Fruit fly (Drosophila melanogaster) whole organism, embryonic: ENCODE results near the gene CG7379.

Experiments used
- Antp ChIP-seq: fragments of 200-800 bp; sonication (Bioruptor generic); optimal IDR thresholded peaks from 3 replicates; lab custom pipeline; 2016; ENCODE audit warnings: missing biosample characterization, missing genetic modification characterization
- Atf3 ChIP-seq: fragments of 200-800 bp; sonication (Bioruptor generic); optimal IDR thresholded peaks from 3 replicates; lab custom pipeline; 2016; ENCODE audit warnings: missing biosample characterization, missing genetic modification characterization
- Bgb ChIP-seq: fragments of 200-800 bp; sonication (Bioruptor generic); IDR thresholded peaks from 2 replicates; pipeline ENCODE4 v1.3.6; 2022; ENCODE audit warnings: missing biosample characterization, missing genetic modification characterization; ENCODE audit not compliant: partially characterized antibody
- Bteb2 ChIP-seq: fragments of 200-800 bp; sonication (Bioruptor generic); optimal IDR thresholded peaks from 2 replicates; lab custom pipeline; 2016; ENCODE audit warnings: missing biosample characterization, missing genetic modification characterization
- C15 ChIP-seq: fragments of 200-800 bp; sonication (Bioruptor generic); IDR thresholded peaks from 3 replicates; pipeline ENCODE4 v1.3.6; 2022; ENCODE audit warnings: missing biosample characterization, missing genetic modification characterization
- CG10366 ChIP-seq: fragments of 200-800 bp; sonication (Bioruptor generic); IDR thresholded peaks from 2 replicates; pipeline ENCODE4 v1.3.6; 2022; ENCODE audit warnings: missing biosample characterization, missing genetic modification characterization
- CG11093 ChIP-seq: fragments of 200-800 bp; sonication (Bioruptor generic); IDR thresholded peaks from 3 replicates; pipeline ENCODE4 v1.3.6; 2022; ENCODE audit warnings: missing biosample characterization, missing genetic modification characterization
- CG11504 ChIP-seq: fragments of 200-800 bp; sonication (Bioruptor generic); optimal IDR thresholded peaks from 3 replicates; lab custom pipeline; 2019; ENCODE audit warnings: missing biosample characterization, mild to moderate bottlenecking, missing genetic modification characterization, moderate library complexity
- CG16813 ChIP-seq: fragments of 200-800 bp; sonication (Bioruptor generic); IDR thresholded peaks from 3 replicates; pipeline ENCODE4 v1.3.6; 2022; ENCODE audit warnings: missing biosample characterization, missing genetic modification characterization; ENCODE audit not compliant: partially characterized antibody
- CG17568 ChIP-seq: fragments of 200-800 bp; sonication (Bioruptor generic); optimal IDR thresholded peaks from 2 replicates; lab custom pipeline; 2018; ENCODE audit warnings: missing biosample characterization, mild to moderate bottlenecking, missing genetic modification characterization, moderate library complexity
- CG18262 ChIP-seq: fragments of 200-800 bp; optimal IDR thresholded peaks from 3 replicates; lab custom pipeline; 2019; ENCODE audit warnings: missing biosample characterization, mild to moderate bottlenecking, missing genetic modification characterization, moderate library complexity
- CG18599 ChIP-seq: fragments of 200-800 bp; sonication (Bioruptor generic); optimal IDR thresholded peaks from 3 replicates; lab custom pipeline; 2017; ENCODE audit warnings: missing biosample characterization, missing genetic modification characterization, mild to moderate bottlenecking, moderate library complexity, missing genetic modification reagents
- CG30020 ChIP-seq: fragments of 200-800 bp; optimal IDR thresholded peaks from 2 replicates; lab custom pipeline; 2019; ENCODE audit warnings: missing biosample characterization, mild to moderate bottlenecking, missing genetic modification characterization, moderate library complexity
- CG3407 ChIP-seq: fragments of 200-800 bp; sonication (Bioruptor generic); optimal IDR thresholded peaks from 2 replicates; lab custom pipeline; 2018; ENCODE audit warnings: missing biosample characterization, mild to moderate bottlenecking, missing genetic modification characterization
- CG7556 ChIP-seq: fragments of 200-800 bp; sonication (Bioruptor generic); optimal IDR thresholded peaks from 2 replicates; lab custom pipeline; 2017; ENCODE audit warnings: missing biosample characterization, mild to moderate bottlenecking, missing genetic modification characterization
- CG7928 ChIP-seq: fragments of 200-800 bp; sonication (Bioruptor generic); optimal IDR thresholded peaks from 2 replicates; lab custom pipeline; 2017; ENCODE audit warnings: missing biosample characterization, mild to moderate bottlenecking, missing genetic modification characterization
- CG7963 ChIP-seq: fragments of 200-800 bp; sonication (Bioruptor generic); IDR thresholded peaks from 3 replicates; pipeline ENCODE4 v1.3.6; 2022; ENCODE audit warnings: missing biosample characterization, missing genetic modification characterization; ENCODE audit not compliant: partially characterized antibody
- CG8765 ChIP-seq: fragments of 200-800 bp; sonication (Bioruptor generic); IDR thresholded peaks from 2 replicates; pipeline ENCODE4 v1.3.6; 2022; ENCODE audit warnings: missing biosample characterization, missing genetic modification characterization
- CG8924 ChIP-seq: fragments of 200-800 bp; optimal IDR thresholded peaks from 3 replicates; lab custom pipeline; 2019; ENCODE audit warnings: missing biosample characterization, mild to moderate bottlenecking, missing genetic modification characterization, moderate library complexity
- CG9876 ChIP-seq: fragments of 200-800 bp; sonication (Bioruptor generic); optimal IDR thresholded peaks from 2 replicates; lab custom pipeline; 2016; ENCODE audit warnings: missing biosample characterization, missing genetic modification characterization
- CoRest ChIP-seq: fragments of 200-800 bp; sonication (Bioruptor generic); optimal IDR thresholded peaks from 3 replicates; lab custom pipeline; 2018; ENCODE audit warnings: missing biosample characterization, mild to moderate bottlenecking, missing genetic modification characterization, moderate library complexity
- D19A ChIP-seq: fragments of 200-800 bp; optimal IDR thresholded peaks from 3 replicates; lab custom pipeline; 2019; ENCODE audit warnings: missing biosample characterization, mild to moderate bottlenecking, missing genetic modification characterization, moderate library complexity
- Dad ChIP-seq: fragments of 200-800 bp; sonication (Bioruptor generic); optimal IDR thresholded peaks from 3 replicates; lab custom pipeline; 2016; ENCODE audit warnings: missing biosample characterization, missing genetic modification characterization
- E2f1 ChIP-seq: fragments of 200-800 bp; sonication (Bioruptor generic); IDR thresholded peaks from 2 replicates; pipeline ENCODE4 v1.3.6; 2022; ENCODE audit warnings: missing biosample characterization, missing genetic modification characterization
- HLH4C ChIP-seq: fragments of 200-800 bp; sonication (Bioruptor generic); IDR thresholded peaks from 3 replicates; pipeline ENCODE4 v1.3.6; 2022; ENCODE audit warnings: missing biosample characterization, missing genetic modification characterization; ENCODE audit not compliant: partially characterized antibody
- Kr ChIP-seq: fragments of 200-800 bp; sonication (Bioruptor generic); optimal IDR thresholded peaks from 2 replicates; lab custom pipeline; 2017; ENCODE audit warnings: missing biosample characterization, mild to moderate bottlenecking, missing genetic modification characterization
- NC2α ChIP-seq: fragments of 200-800 bp; sonication (Bioruptor generic); optimal IDR thresholded peaks from 2 replicates; lab custom pipeline; 2016; ENCODE audit warnings: missing biosample characterization, missing genetic modification characterization
- NC2β ChIP-seq: fragments of 200-800 bp; sonication (Bioruptor generic); optimal IDR thresholded peaks from 2 replicates; lab custom pipeline; 2016; ENCODE audit warnings: missing biosample characterization, missing genetic modification characterization
- Opbp ChIP-seq: fragments of 200-800 bp; sonication (Bioruptor generic); IDR thresholded peaks from 3 replicates; pipeline ENCODE4 v1.3.6; 2022; ENCODE audit warnings: missing biosample characterization, missing genetic modification characterization; ENCODE audit not compliant: partially characterized antibody
- Tbp ChIP-seq: fragments of >200 bp; optimal IDR thresholded peaks from 2 replicates; lab custom pipeline; 2018; ENCODE audit warnings: missing biosample characterization, missing genetic modification characterization
- chn ChIP-seq: fragments of 200-800 bp; sonication (Bioruptor generic); optimal IDR thresholded peaks from 2 replicates; lab custom pipeline; 2016; ENCODE audit warnings: missing biosample characterization, missing genetic modification characterization
- crol ChIP-seq: fragments of 200-800 bp; sonication (Bioruptor generic); IDR thresholded peaks from 2 replicates; pipeline ENCODE4 v1.3.6; 2022; ENCODE audit warnings: missing biosample characterization, missing genetic modification characterization
- dm ChIP-seq: fragments of 200-800 bp; sonication (Bioruptor generic); optimal IDR thresholded peaks from 3 replicates; lab custom pipeline; 2016; ENCODE audit warnings: missing biosample characterization, missing genetic modification characterization
- dysf ChIP-seq: fragments of 200-800 bp; sonication (Bioruptor generic); IDR thresholded peaks from 3 replicates; pipeline ENCODE4 v1.3.6; 2022; ENCODE audit warnings: missing biosample characterization, missing genetic modification characterization
- ftz-f1 ChIP-seq: fragments of 200-800 bp; sonication (Bioruptor generic); optimal IDR thresholded peaks from 2 replicates; lab custom pipeline; 2016; ENCODE audit warnings: missing biosample characterization, missing genetic modification characterization
- grau ChIP-seq: fragments of 200-800 bp; optimal IDR thresholded peaks from 3 replicates; lab custom pipeline; 2019; ENCODE audit warnings: missing biosample characterization, mild to moderate bottlenecking, missing genetic modification characterization, moderate library complexity
- h ChIP-seq: fragments of >200 bp; optimal IDR thresholded peaks from 2 replicates; lab custom pipeline; 2017
- hth ChIP-seq: fragments of >200 bp; optimal IDR thresholded peaks from 2 replicates; lab custom pipeline; 2017; ENCODE audit warnings: inconsistent platforms
- kah ChIP-seq: fragments of 200-800 bp; sonication (Bioruptor generic); optimal IDR thresholded peaks from 2 replicates; lab custom pipeline; 2018; ENCODE audit warnings: missing biosample characterization, mild to moderate bottlenecking, missing genetic modification characterization
- lov ChIP-seq, 2 experiments: fragments of 200-800 bp in 1 of 2; fragments of >200 bp in 1 of 2; sonication (Bioruptor generic) in 1 of 2; IDR thresholded peaks in 1 of 2; optimal IDR thresholded peaks in 1 of 2; 2 replicates in 1 of 2; 3 replicates in 1 of 2; pipeline versions ENCODE4 v1.3.6 to Lab custom; 2017 to 2022; ENCODE audit warnings: missing biosample characterization in 1 of 2, missing genetic modification characterization in 1 of 2
- nmo ChIP-seq: fragments of 200-800 bp; sonication (Bioruptor generic); optimal IDR thresholded peaks from 2 replicates; lab custom pipeline; 2018; ENCODE audit warnings: missing biosample characterization, mild to moderate bottlenecking, missing genetic modification characterization, moderate library complexity
- pfk ChIP-seq: fragments of 200-800 bp; sonication (Bioruptor generic); optimal IDR thresholded peaks from 2 replicates; lab custom pipeline; 2018; ENCODE audit warnings: missing biosample characterization, mild to moderate bottlenecking, missing genetic modification characterization, moderate library complexity
- pho ChIP-seq: fragments of 200-800 bp; sonication (Bioruptor generic); optimal IDR thresholded peaks from 2 replicates; lab custom pipeline; 2016; ENCODE audit warnings: missing biosample characterization, missing genetic modification characterization
- row ChIP-seq: fragments of 200-800 bp; sonication (Bioruptor generic); IDR thresholded peaks from 3 replicates; pipeline ENCODE4 v1.3.6; 2022; ENCODE audit warnings: missing biosample characterization, missing genetic modification characterization
- sd ChIP-seq: fragments of 200-800 bp; sonication (Bioruptor generic); optimal IDR thresholded peaks from 3 replicates; lab custom pipeline; 2018; ENCODE audit warnings: missing biosample characterization, mild to moderate bottlenecking, missing genetic modification characterization, moderate library complexity
- seq ChIP-seq: fragments of 200-800 bp; sonication (Bioruptor generic); IDR thresholded peaks from 2 replicates; pipeline ENCODE4 v1.3.6; 2022; ENCODE audit warnings: missing biosample characterization, missing genetic modification characterization
- slp2 ChIP-seq: fragments of 200-800 bp; sonication (Bioruptor generic); optimal IDR thresholded peaks from 2 replicates; lab custom pipeline; 2016; ENCODE audit warnings: missing biosample characterization, missing genetic modification characterization
- tna ChIP-seq: fragments of 200-800 bp; sonication (Bioruptor generic); IDR thresholded peaks from 2 replicates; pipeline ENCODE4 v1.3.6; 2022; ENCODE audit warnings: missing biosample characterization, missing genetic modification characterization; ENCODE audit not compliant: partially characterized antibody
- unpg ChIP-seq: fragments of 200-800 bp; sonication (Bioruptor generic); optimal IDR thresholded peaks from 3 replicates; lab custom pipeline; 2018; ENCODE audit warnings: missing biosample characterization, mild to moderate bottlenecking, missing genetic modification characterization, moderate library complexity
- wek ChIP-seq: fragments of 200-800 bp; sonication (Bioruptor generic); optimal IDR thresholded peaks from 3 replicates; lab custom pipeline; 2018; ENCODE audit warnings: missing biosample characterization, mild to moderate bottlenecking, missing genetic modification characterization, moderate library complexity
- yki ChIP-seq: fragments of >200 bp; optimal IDR thresholded peaks from 3 replicates; lab custom pipeline; 2018

Gene CG7379

dm6 chr3R:17846966-17847365 is 48.9 kb upstream of the CG7379 start (continued):
- TF ChIP-seq Kr (GFP tag; lab: Kevin White, UChicago) (no peak), crol (GFP tag; lab: Robert Waterston, UW) (peak; percentile 64), CG7963 (GFP tag; lab: Robert Waterston, UW) (peak; percentile 50; the same call in 2 of the 3 replicates), NC2β (GFP tag; lab: Kevin White, UChicago) (no peak), CG16813 (GFP tag; lab: Robert Waterston, UW) (no peak), Bgb (GFP tag; lab: Robert Waterston, UW) (peak; percentile 46; the same call in 1 of the 2 replicates), tna (GFP tag; lab: Robert Waterston, UW) (no peak), lov (optimal IDR thresholded peaks at IDR 0.05; lab: Kevin White, UChicago) (no peak), lov (GFP tag; IDR thresholded peaks at IDR 0.05; lab: Robert Waterston, UW) (no peak), seq (GFP tag; lab: Robert Waterston, UW) (peak; percentile 42; the same call in 1 of the 2 replicates), Opbp (GFP tag; lab: Robert Waterston, UW) (peak; percentile 52; the same call in 2 of the 3 replicates), sd (tag; lab: Kevin White, UChicago) (peak; percentile 82), dysf (GFP tag; lab: Robert Waterston, UW) (no peak), CG7556 (no peak), HLH4C (GFP tag; lab: Robert Waterston, UW) (no peak), slp2 (GFP tag; lab: Kevin White, UChicago) (no peak), CG17568 (GFP tag; lab: Kevin White, UChicago) (no peak), CG30020 (no peak), nmo (GFP tag; lab: Kevin White, UChicago) (peak; percentile 50), kah (no peak)

dm6 chr3R:17830528-17830927 is 32.4 kb upstream of the CG7379 start:
- no peak for TF ChIP-seq Tbp
- no peak for TF ChIP-seq CG18599 (GFP tag; lab: Kevin White, UChicago)
- no peak for TF ChIP-seq Atf3 (GFP tag; lab: Kevin White, UChicago)
- no peak for TF ChIP-seq yki (lab: Kevin White, UChicago)
- no peak for TF ChIP-seq pho (GFP tag; lab: Kevin White, UChicago)
- no peak for TF ChIP-seq Dad (GFP tag; lab: Kevin White, UChicago)
- no peak for TF ChIP-seq Antp (GFP tag; lab: Kevin White, UChicago)
- peak; percentile 13; the same call in 1 of the 3 replicates for TF ChIP-seq row (GFP tag; lab: Robert Waterston, UW)
- TF ChIP-seq dm (GFP tag; lab: Kevin White, UChicago): no peak
- no peak for TF ChIP-seq CG11093 (GFP tag; lab: Robert Waterston, UW)
- peak; percentile 9 for TF ChIP-seq CG18262 (tag; lab: Kevin White, UChicago)
- peak; percentile 3 for TF ChIP-seq CG8924 (tag; lab: Kevin White, UChicago)
- no peak for TF ChIP-seq CG8765 (GFP tag; lab: Robert Waterston, UW)
- no peak for TF ChIP-seq Bteb2 (GFP tag; lab: Kevin White, UChicago)
- no peak for TF ChIP-seq HLH4C (GFP tag; lab: Robert Waterston, UW)
- TF ChIP-seq hth (lab: Kevin White, UChicago): no peak
- TF ChIP-seq grau (tag; lab: Kevin White, UChicago): peak; percentile 24
- TF ChIP-seq NC2α (GFP tag; lab: Kevin White, UChicago): no peak
- TF ChIP-seq CG7928 (GFP tag; lab: Kevin White, UChicago): no peak
- TF ChIP-seq D19A (tag; lab: Kevin White, UChicago): peak; percentile 91
- peak; percentile 11 for TF ChIP-seq CoRest (tag; lab: Kevin White, UChicago)
- TF ChIP-seq C15: no peak
- TF ChIP-seq chn (GFP tag; lab: Kevin White, UChicago): no peak
- no peak for TF ChIP-seq wek
- TF ChIP-seq pfk: no peak
- no peak for TF ChIP-seq ftz-f1 (GFP tag; lab: Kevin White, UChicago)
- no peak for TF ChIP-seq E2f1 (GFP tag; lab: Robert Waterston, UW)
- no peak for TF ChIP-seq CG10366 (GFP tag; lab: Robert Waterston, UW)
- no peak for TF ChIP-seq CG9876 (GFP tag; lab: Kevin White, UChicago)
- TF ChIP-seq h (lab: Kevin White, UChicago): no peak
- TF ChIP-seq unpg: no peak
- no peak for TF ChIP-seq CG3407 (GFP tag; lab: Kevin White, UChicago)
- peak; percentile 6 for TF ChIP-seq CG11504
